Worm (Caenorhabditis elegans) whole organism, young adult: ENCODE measurements around the gene F33A8.7.

Experiments
- C06A6.2 ChIP-seq: fragments of 200-800 bp; sonication (Bioruptor generic); conservative IDR thresholded peaks from 2 replicates; pipeline ENCODE4 v1.3.6; 2022; ENCODE audit warnings: missing genetic modification characterization, missing compliant biosample characterization
- D2030.7 ChIP-seq: fragments of 200-800 bp; sonication (Bioruptor generic); IDR thresholded peaks from 2 replicates; pipeline ENCODE4 v1.3.6; 2022; ENCODE audit warnings: missing genetic modification reagents, missing genetic modification characterization, missing compliant biosample characterization
- ZK185.1 ChIP-seq: sonication (generic microtip); optimal IDR thresholded peaks from 2 replicates; lab custom pipeline; 2016; ENCODE audit warnings: mild to moderate bottlenecking, missing genetic modification characterization, missing compliant biosample characterization; ENCODE audit not compliant: poor library complexity, severe bottlenecking
- ama-1 ChIP-seq, 3 experiments: fragments of 150-350 bp in 1 of 3; sonication (generic microtip) in 2 of 3; optimal IDR thresholded peaks; 2 replicates each; lab custom pipeline; 2014 to 2018; ENCODE audit warnings: missing biosample characterization in 2 of 3, missing genetic modification characterization in 2 of 3, missing genetic modification reagents in 2 of 3
- egl-44 ChIP-seq: fragments of 200-800 bp; sonication (Bioruptor generic); IDR thresholded peaks from 2 replicates; pipeline ENCODE4 v1.3.6; 2022; ENCODE audit warnings: missing genetic modification reagents, missing genetic modification characterization, missing compliant biosample characterization
- mes-4 ChIP-seq: sonication (generic microtip); optimal IDR thresholded peaks from 2 replicates; lab custom pipeline; 2016; ENCODE audit warnings: missing genotype, missing genetic modification characterization, missing compliant biosample characterization
- nfya-1 ChIP-seq: sonication (generic microtip); optimal IDR thresholded peaks from 2 replicates; lab custom pipeline; 2017; ENCODE audit warnings: antibody characterized with exemption, missing compliant biosample characterization, missing genetic modification characterization, borderline replicate concordance; ENCODE audit not compliant: insufficient read depth
- nfyb-1 ChIP-seq: fragments of 200-800 bp; sonication (Bioruptor generic); IDR thresholded peaks from 2 replicates; pipeline ENCODE4 v1.3.6; 2022; ENCODE audit warnings: missing genetic modification reagents, missing genetic modification characterization, missing compliant biosample characterization
- snpc-1.1 ChIP-seq: sonication (generic microtip); optimal IDR thresholded peaks from 2 replicates; lab custom pipeline; 2017; ENCODE audit warnings: missing genetic modification characterization, mild to moderate bottlenecking, missing compliant biosample characterization, antibody characterized with exemption, moderate library complexity, missing genotype, missing genetic modification reagents; ENCODE audit not compliant: insufficient read depth
- somi-1 ChIP-seq: fragments of 200-800 bp; sonication (Bioruptor generic); optimal IDR thresholded peaks from 2 replicates; lab custom pipeline; 2018; ENCODE audit warnings: mild to moderate bottlenecking, missing genetic modification characterization, missing compliant biosample characterization
- tbp1 ChIP-seq: fragments of 200-800 bp; sonication (Bioruptor generic); optimal IDR thresholded peaks from 2 replicates; lab custom pipeline; 2018; ENCODE audit warnings: mild to moderate bottlenecking, missing genetic modification characterization, missing compliant biosample characterization
- unc-130 ChIP-seq: sonication (generic microtip); optimal IDR thresholded peaks from 2 replicates; lab custom pipeline; 2016; ENCODE audit warnings: missing genetic modification reagents, missing genetic modification characterization, missing compliant biosample characterization
- ztf-28 ChIP-seq: fragments of 200-800 bp; sonication (Bioruptor generic); IDR thresholded peaks from 2 replicates; pipeline ENCODE4 v1.3.6; 2022; ENCODE audit warnings: missing genetic modification reagents, missing genetic modification characterization, missing compliant biosample characterization

ce11 chrII:11032812-11033211 is 7.3 kb upstream of the F33A8.7 start:
- TF ChIP-seq unc-130 (GFP tag; lab: Kevin White, UChicago) (no peak), tbp1 (no peak), mes-4 (no peak), ama-1 (optimal IDR thresholded peaks at IDR 0.05; lab: Kevin White, UChicago) (no peak), ama-1 (GFP tag; optimal IDR thresholded peaks at IDR 0.05; lab: Kevin White, UChicago) (no peak), nfya-1 (tag; lab: Kevin White, UChicago) (no peak), ztf-28 (GFP tag; lab: Robert Waterston, UW) (no peak), D2030.7 (no peak), snpc-1.1 (no peak), somi-1 (GFP tag; lab: Kevin White, UChicago) (no peak), egl-44 (GFP tag; lab: Robert Waterston, UW) (no peak), C06A6.2 (GFP tag; lab: Robert Waterston, UW) (no peak), ZK185.1 (tag; lab: Kevin White, UChicago) (no peak), nfyb-1 (GFP tag; lab: Robert Waterston, UW) (no peak)
